Fruit fly (Drosophila melanogaster): ENCODE results near the gene RpS4.

DNA sequence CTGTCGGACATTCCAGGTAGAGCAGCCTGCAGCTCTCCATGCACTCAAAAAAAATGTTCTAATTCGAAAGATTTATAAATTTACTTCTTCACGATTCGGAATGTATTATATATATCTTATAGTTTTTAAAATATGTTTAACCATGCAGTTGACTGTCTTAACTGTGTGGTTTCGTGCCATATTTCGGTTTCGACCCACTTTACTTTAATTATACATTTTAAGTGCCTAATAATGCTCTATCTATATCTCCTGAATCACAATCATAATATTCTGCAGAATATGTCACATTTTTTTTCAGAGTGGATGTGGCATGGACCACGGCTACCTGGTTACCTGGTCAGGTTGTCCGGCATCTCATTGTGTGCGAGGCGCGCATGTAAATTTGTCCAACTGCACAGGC is 8.1 kb downstream of the RpS4 start:
- TF ChIP-seq run (tag; optimal IDR thresholded peaks at IDR 0.05) (no peak), fd3F (GFP tag; optimal IDR thresholded peaks at IDR 0.05) (no peak), psq (GFP tag; optimal IDR thresholded peaks at IDR 0.05) (no peak), CG9437 (GFP tag; optimal IDR thresholded peaks at IDR 0.05) (no peak), pita (GFP tag; optimal IDR thresholded peaks at IDR 0.05) (no peak), h (optimal IDR thresholded peaks at IDR 0.05) (no peak), CG2120 (GFP tag; optimal IDR thresholded peaks at IDR 0.05) (no peak), CG11093 (GFP tag; IDR thresholded peaks at IDR 0.05) (no peak), Antp (GFP tag; optimal IDR thresholded peaks at IDR 0.05) (no peak), CG1024 (GFP tag; IDR thresholded peaks at IDR 0.05) (no peak), CG1529 (GFP tag; optimal IDR thresholded peaks at IDR 0.05) (no peak), CG11695 (GFP tag; IDR thresholded peaks at IDR 0.05) (no peak)
